Fruit fly (Drosophila melanogaster) whole organism, embryonic: ENCODE results near the gene CG18747.

ENCODE experiments used
- Awh ChIP-seq: fragments of 200-800 bp; sonication (Bioruptor generic); IDR thresholded peaks from 2 replicates; pipeline ENCODE4, ENCODE4 v1.3.6; 2022; ENCODE audit warnings: missing biosample characterization, missing genetic modification characterization
- Bgb ChIP-seq: fragments of 200-800 bp; sonication (Bioruptor generic); IDR thresholded peaks from 2 replicates; pipeline ENCODE4 v1.3.6; 2022; ENCODE audit warnings: missing biosample characterization, missing genetic modification characterization; ENCODE audit not compliant: partially characterized antibody
- C15 ChIP-seq: fragments of 200-800 bp; sonication (Bioruptor generic); IDR thresholded peaks from 3 replicates; pipeline ENCODE4 v1.3.6; 2022; ENCODE audit warnings: missing biosample characterization, missing genetic modification characterization
- CG12236 ChIP-seq: fragments of 200-800 bp; sonication (Bioruptor generic); optimal IDR thresholded peaks from 2 replicates; lab custom pipeline; 2016; ENCODE audit warnings: missing biosample characterization, missing genetic modification characterization
- CG12769 ChIP-seq: fragments of 200-800 bp; sonication (Bioruptor generic); optimal IDR thresholded peaks from 2 replicates; lab custom pipeline; 2019; ENCODE audit warnings: missing biosample characterization, mild to moderate bottlenecking, missing genetic modification characterization, moderate library complexity
- CG13424 ChIP-seq: fragments of 200-800 bp; sonication (Bioruptor generic); optimal IDR thresholded peaks from 2 replicates; lab custom pipeline; 2019; ENCODE audit warnings: missing biosample characterization, mild to moderate bottlenecking, missing genetic modification characterization, moderate library complexity
- CG13624 ChIP-seq: fragments of 200-800 bp; sonication (Bioruptor generic); optimal IDR thresholded peaks from 2 replicates; lab custom pipeline; 2016; ENCODE audit warnings: missing biosample characterization, missing genetic modification characterization
- CG14667 ChIP-seq: fragments of 200-800 bp; sonication (Bioruptor generic); IDR thresholded peaks from 2 replicates; pipeline ENCODE4 v1.3.6; 2022; ENCODE audit warnings: missing biosample characterization, missing genetic modification characterization
- CG15269 ChIP-seq: fragments of 200-800 bp; sonication (Bioruptor generic); optimal IDR thresholded peaks from 2 replicates; lab custom pipeline; 2018; ENCODE audit warnings: missing biosample characterization, mild to moderate bottlenecking, missing genetic modification characterization, moderate library complexity
- CG17829 ChIP-seq: fragments of 200-800 bp; optimal IDR thresholded peaks from 2 replicates; lab custom pipeline; 2019; ENCODE audit warnings: missing biosample characterization, mild to moderate bottlenecking, missing genetic modification characterization, moderate library complexity
- CG17912 ChIP-seq: fragments of 200-800 bp; sonication (Bioruptor generic); optimal IDR thresholded peaks from 2 replicates; lab custom pipeline; 2018; ENCODE audit warnings: missing biosample characterization, mild to moderate bottlenecking, missing genetic modification characterization
- CG2199 ChIP-seq: fragments of 200-800 bp; sonication (Bioruptor generic); IDR thresholded peaks from 3 replicates; pipeline ENCODE4 v1.3.6; 2022; ENCODE audit warnings: missing biosample characterization, missing genetic modification characterization
- CG34376 ChIP-seq: fragments of 200-800 bp; sonication (Bioruptor generic); optimal IDR thresholded peaks from 2 replicates; lab custom pipeline; 2018; ENCODE audit warnings: missing biosample characterization, mild to moderate bottlenecking, missing genetic modification characterization
- CG4854 ChIP-seq: fragments of 200-800 bp; sonication (Bioruptor generic); optimal IDR thresholded peaks from 2 replicates; lab custom pipeline; 2016; ENCODE audit warnings: missing biosample characterization, missing genetic modification characterization, inconsistent platforms
- CG5180 ChIP-seq: fragments of 200-800 bp; sonication (Bioruptor generic); optimal IDR thresholded peaks from 3 replicates; lab custom pipeline; 2017; ENCODE audit warnings: missing biosample characterization, missing genetic modification characterization, mild to moderate bottlenecking, moderate library complexity, missing genetic modification reagents
- CG6272 ChIP-seq: fragments of 200-800 bp; sonication (Bioruptor generic); IDR thresholded peaks from 2 replicates; pipeline ENCODE4 v1.3.6; 2022; ENCODE audit warnings: missing biosample characterization, missing genetic modification characterization
- CG7357 ChIP-seq: fragments of 200-800 bp; sonication (Bioruptor generic); IDR thresholded peaks from 3 replicates; pipeline ENCODE4 v1.3.6; 2022; ENCODE audit warnings: missing biosample characterization, missing genetic modification characterization
- CG7786 ChIP-seq: fragments of 200-800 bp; sonication (Bioruptor generic); optimal IDR thresholded peaks from 2 replicates; lab custom pipeline; 2016; ENCODE audit warnings: missing biosample characterization, missing genetic modification characterization
- CG7839 ChIP-seq: fragments of 200-800 bp; sonication (Bioruptor generic); optimal IDR thresholded peaks from 3 replicates; lab custom pipeline; 2018; ENCODE audit warnings: missing biosample characterization, mild to moderate bottlenecking, missing genetic modification characterization, moderate library complexity
- CG9817 ChIP-seq: fragments of 200-800 bp; sonication (Bioruptor generic); optimal IDR thresholded peaks from 2 replicates; lab custom pipeline; 2018; ENCODE audit warnings: missing biosample characterization, mild to moderate bottlenecking, missing genetic modification characterization, moderate library complexity
- D19B ChIP-seq: fragments of 200-800 bp; sonication (Bioruptor generic); optimal IDR thresholded peaks from 2 replicates; lab custom pipeline; 2017; ENCODE audit warnings: missing biosample characterization, mild to moderate bottlenecking, missing genetic modification characterization
- Dfd ChIP-seq, 2 experiments: fragments of >200 bp; optimal IDR thresholded peaks; 2 replicates each; lab custom pipeline; 2017; ENCODE audit warnings: missing biosample characterization in 2 of 2, missing genetic modification characterization in 2 of 2
- Drgx ChIP-seq: fragments of 200-800 bp; sonication (Bioruptor generic); IDR thresholded peaks from 2 replicates; pipeline ENCODE4 v1.3.6; 2022; ENCODE audit warnings: missing biosample characterization, missing genetic modification characterization
- GATAe ChIP-seq: fragments of 200-800 bp; sonication (Bioruptor generic); conservative IDR thresholded peaks from 2 replicates; pipeline ENCODE4 v1.3.6; 2022; ENCODE audit warnings: missing biosample characterization, missing genetic modification characterization
- Gug ChIP-seq: fragments of 200-800 bp; sonication (Bioruptor generic); IDR thresholded peaks from 4 replicates; pipeline ENCODE4 v1.3.6; 2022; ENCODE audit warnings: missing biosample characterization, missing genetic modification characterization
- H15 ChIP-seq: fragments of 200-800 bp; sonication (Bioruptor generic); IDR thresholded peaks from 3 replicates; pipeline ENCODE4 v1.3.6; 2022; ENCODE audit warnings: missing biosample characterization, missing genetic modification characterization
- HLHmδ ChIP-seq: fragments of 200-800 bp; sonication (Bioruptor generic); optimal IDR thresholded peaks from 2 replicates; lab custom pipeline; 2018; ENCODE audit warnings: missing biosample characterization, mild to moderate bottlenecking, missing genetic modification characterization, moderate library complexity
- Jarid2 ChIP-seq: fragments of 200-800 bp; sonication (Bioruptor generic); optimal IDR thresholded peaks from 3 replicates; lab custom pipeline; 2017; ENCODE audit warnings: mild to moderate bottlenecking, missing biosample characterization, missing genetic modification reagents, missing genetic modification characterization
- Lhr ChIP-seq: fragments of 200-800 bp; sonication (Bioruptor generic); optimal IDR thresholded peaks from 3 replicates; lab custom pipeline; 2017; ENCODE audit warnings: mild to moderate bottlenecking, missing biosample characterization, missing genetic modification reagents, missing genetic modification characterization
- Mes4 ChIP-seq: fragments of 200-800 bp; sonication (Bioruptor generic); optimal IDR thresholded peaks from 2 replicates; lab custom pipeline; 2016; ENCODE audit warnings: missing biosample characterization, missing genetic modification characterization
- Opbp ChIP-seq: fragments of 200-800 bp; sonication (Bioruptor generic); IDR thresholded peaks from 3 replicates; pipeline ENCODE4 v1.3.6; 2022; ENCODE audit warnings: missing biosample characterization, missing genetic modification characterization; ENCODE audit not compliant: partially characterized antibody
- Pdp1 ChIP-seq, 2 experiments: fragments of 200-800 bp; sonication (Bioruptor generic); optimal IDR thresholded peaks; 3 replicates each; lab custom pipeline; 2016; ENCODE audit warnings: missing biosample characterization in 2 of 2, missing genetic modification characterization in 2 of 2, mild to moderate bottlenecking in 1 of 2, moderate library complexity in 1 of 2
- Sry-δ ChIP-seq: fragments of 200-800 bp; sonication (Bioruptor generic); optimal IDR thresholded peaks from 2 replicates; lab custom pipeline; 2016; ENCODE audit warnings: missing biosample characterization, missing genetic modification characterization
- croc ChIP-seq: fragments of 200-800 bp; sonication (Bioruptor generic); conservative IDR thresholded peaks from 3 replicates; pipeline ENCODE4 v1.3.6; 2022; ENCODE audit warnings: missing biosample characterization, missing genetic modification characterization
- crp ChIP-seq, 2 experiments: fragments of 200-800 bp; sonication (Bioruptor generic); optimal IDR thresholded peaks; 2 replicates in 1 of 2; 3 replicates in 1 of 2; lab custom pipeline; 2017; ENCODE audit warnings: missing biosample characterization in 2 of 2, missing genetic modification characterization in 2 of 2, mild to moderate bottlenecking in 1 of 2, moderate library complexity in 1 of 2
- cwo ChIP-seq: fragments of 200-800 bp; sonication (Bioruptor generic); optimal IDR thresholded peaks from 3 replicates; lab custom pipeline; 2017; ENCODE audit warnings: missing biosample characterization, missing genetic modification characterization, mild to moderate bottlenecking, moderate library complexity, missing genetic modification reagents
- en ChIP-seq: fragments of 200-800 bp; sonication (Bioruptor generic); optimal IDR thresholded peaks from 2 replicates; lab custom pipeline; 2016; ENCODE audit warnings: missing biosample characterization, missing genetic modification characterization
- gcm ChIP-seq: fragments of 200-800 bp; sonication (Bioruptor generic); optimal IDR thresholded peaks from 2 replicates; lab custom pipeline; 2019; ENCODE audit warnings: missing biosample characterization, mild to moderate bottlenecking, missing genetic modification characterization, moderate library complexity
- gcm2 ChIP-seq: fragments of 200-800 bp; sonication (Bioruptor generic); optimal IDR thresholded peaks from 2 replicates; lab custom pipeline; 2016; ENCODE audit warnings: missing biosample characterization, missing genetic modification characterization
- grn ChIP-seq: fragments of 200-800 bp; sonication (Bioruptor generic); optimal IDR thresholded peaks from 3 replicates; lab custom pipeline; 2017; ENCODE audit warnings: missing biosample characterization, missing genetic modification characterization
- kah ChIP-seq: fragments of 200-800 bp; sonication (Bioruptor generic); optimal IDR thresholded peaks from 2 replicates; lab custom pipeline; 2018; ENCODE audit warnings: missing biosample characterization, mild to moderate bottlenecking, missing genetic modification characterization
- mirr ChIP-seq: fragments of 200-800 bp; sonication (Bioruptor generic); optimal IDR thresholded peaks from 3 replicates; lab custom pipeline; 2018; ENCODE audit warnings: missing biosample characterization, mild to moderate bottlenecking, missing genetic modification characterization
- nerfin-2 ChIP-seq: fragments of 200-800 bp; sonication (Bioruptor generic); IDR thresholded peaks from 2 replicates; pipeline ENCODE4 v1.3.6; 2022; ENCODE audit warnings: missing biosample characterization, missing genetic modification characterization; ENCODE audit not compliant: partially characterized antibody
- nom ChIP-seq: fragments of 200-800 bp; sonication (Bioruptor generic); optimal IDR thresholded peaks from 2 replicates; lab custom pipeline; 2017; ENCODE audit warnings: missing biosample characterization, missing genetic modification characterization, mild to moderate bottlenecking, moderate library complexity, missing genetic modification reagents
- phol ChIP-seq: fragments of 200-800 bp; sonication (Bioruptor generic); optimal IDR thresholded peaks from 3 replicates; lab custom pipeline; 2018; ENCODE audit warnings: missing biosample characterization, mild to moderate bottlenecking, missing genetic modification characterization, moderate library complexity
- ranshi ChIP-seq: fragments of 200-800 bp; sonication (Bioruptor generic); IDR thresholded peaks from 2 replicates; pipeline ENCODE4 v1.3.6; 2022; ENCODE audit warnings: missing biosample characterization, missing genetic modification characterization
- sd ChIP-seq: fragments of 200-800 bp; sonication (Bioruptor generic); optimal IDR thresholded peaks from 3 replicates; lab custom pipeline; 2018; ENCODE audit warnings: missing biosample characterization, mild to moderate bottlenecking, missing genetic modification characterization, moderate library complexity
- ssp ChIP-seq: fragments of 200-800 bp; sonication (Bioruptor generic); IDR thresholded peaks from 2 replicates; pipeline ENCODE4 v1.3.6; 2022; ENCODE audit warnings: missing biosample characterization, missing genetic modification characterization
- sug ChIP-seq: fragments of 200-800 bp; optimal IDR thresholded peaks from 2 replicates; lab custom pipeline; 2019; ENCODE audit warnings: missing biosample characterization, mild to moderate bottlenecking, missing genetic modification characterization, moderate library complexity
- zen2 ChIP-seq: fragments of 200-800 bp; sonication (Bioruptor generic); IDR thresholded peaks from 3 replicates; pipeline ENCODE4 v1.3.6; 2022; ENCODE audit warnings: missing biosample characterization, missing genetic modification characterization; ENCODE audit not compliant: partially characterized antibody

Gene CG18747

dm6 chr3R:7787899-7788298 is 4.7 kb upstream of the CG18747 start, which contains the start of gene CG18748 (continued):
- TF ChIP-seq grn (GFP tag; lab: Kevin White, UChicago) (peak; percentile 24), CG12236 (no peak), Bgb (no peak), GATAe (GFP tag; lab: Robert Waterston, UW) (no peak), CG9817 (tag; lab: Kevin White, UChicago) (no peak), crp (GFP tag; optimal IDR thresholded peaks at IDR 0.05; lab: Kevin White, UChicago) (peak in 1 of 2 experiments; percentile 12), Awh (GFP tag; lab: Robert Waterston, UW) (no peak), HLHmδ (GFP tag; lab: Kevin White, UChicago) (no peak), Sry-δ (GFP tag; lab: Kevin White, UChicago) (no peak), mirr (GFP tag; lab: Kevin White, UChicago) (peak; percentile 59), zen2 (no peak), kah (GFP tag; lab: Kevin White, UChicago) (no peak), phol (no peak), D19B (GFP tag; lab: Kevin White, UChicago) (no peak), nom (GFP tag; lab: Kevin White, UChicago) (no peak), Drgx (no peak), CG13424 (tag; lab: Kevin White, UChicago) (no peak), CG13624 (GFP tag; lab: Kevin White, UChicago) (no peak), Dfd (GFP tag; optimal IDR thresholded peaks at IDR 0.05; lab: Kevin White, UChicago) (no peak), en (GFP tag; lab: Kevin White, UChicago) (no peak), CG17912 (no peak), CG14667 (no peak), Opbp (GFP tag; lab: Robert Waterston, UW) (no peak), sd (tag; lab: Kevin White, UChicago) (peak; percentile 16), Gug (GFP tag; lab: Robert Waterston, UW) (no peak), CG6272 (GFP tag; lab: Robert Waterston, UW) (no peak), Pdp1 (GFP tag; optimal IDR thresholded peaks at IDR 0.05; lab: Kevin White, UChicago) (peak in 1 of 2 experiments; percentile 22), CG7786 (no peak), CG5180 (GFP tag; lab: Kevin White, UChicago) (peak; percentile 19), CG7357 (GFP tag; lab: Robert Waterston, UW) (no peak), CG2199 (GFP tag; lab: Robert Waterston, UW) (no peak)

dm6 chr3R:7785784-7786183 is 2.5 kb upstream of the CG18747 start, which contains the start of gene CG18745:
Gene CG18745 (minus strand): TSS chr3R:7786119.
- TF ChIP-seq CG34376 (GFP tag; lab: Kevin White, UChicago) (peak; percentile 20), sd (tag; lab: Kevin White, UChicago) (peak; percentile 80), CG17829 (tag; lab: Kevin White, UChicago) (no peak), Lhr (GFP tag; lab: Kevin White, UChicago) (no peak), C15 (no peak), sug (tag; lab: Kevin White, UChicago) (peak; percentile 50), CG6272 (GFP tag; lab: Robert Waterston, UW) (no peak), gcm (GFP tag; lab: Kevin White, UChicago) (no peak), H15 (GFP tag; lab: Robert Waterston, UW) (no peak), CG13624 (GFP tag; lab: Kevin White, UChicago) (no peak), cwo (GFP tag; lab: Kevin White, UChicago) (peak; percentile 5), CG15269 (tag; lab: Kevin White, UChicago) (no peak), nerfin-2 (GFP tag; lab: Robert Waterston, UW) (no peak), mirr (GFP tag; lab: Kevin White, UChicago) (peak; percentile 60), ranshi (GFP tag; lab: Robert Waterston, UW) (no peak), CG4854 (GFP tag; lab: Kevin White, UChicago) (no peak), Jarid2 (GFP tag; lab: Kevin White, UChicago) (peak; percentile 10), gcm2 (GFP tag; lab: Kevin White, UChicago) (no peak), croc (GFP tag; lab: Robert Waterston, UW) (no peak), ssp (GFP tag; lab: Robert Waterston, UW) (no peak), CG7839 (tag; lab: Kevin White, UChicago) (no peak), CG12769 (peak; percentile 30), CG17912 (no peak), Mes4 (GFP tag; lab: Kevin White, UChicago) (no peak)
